Worm (Caenorhabditis elegans): ENCODE results near the gene F34D10.8.
A peak's percentile ranks its signal among the peaks of the same experiment; 100 is the strongest.

DNA sequence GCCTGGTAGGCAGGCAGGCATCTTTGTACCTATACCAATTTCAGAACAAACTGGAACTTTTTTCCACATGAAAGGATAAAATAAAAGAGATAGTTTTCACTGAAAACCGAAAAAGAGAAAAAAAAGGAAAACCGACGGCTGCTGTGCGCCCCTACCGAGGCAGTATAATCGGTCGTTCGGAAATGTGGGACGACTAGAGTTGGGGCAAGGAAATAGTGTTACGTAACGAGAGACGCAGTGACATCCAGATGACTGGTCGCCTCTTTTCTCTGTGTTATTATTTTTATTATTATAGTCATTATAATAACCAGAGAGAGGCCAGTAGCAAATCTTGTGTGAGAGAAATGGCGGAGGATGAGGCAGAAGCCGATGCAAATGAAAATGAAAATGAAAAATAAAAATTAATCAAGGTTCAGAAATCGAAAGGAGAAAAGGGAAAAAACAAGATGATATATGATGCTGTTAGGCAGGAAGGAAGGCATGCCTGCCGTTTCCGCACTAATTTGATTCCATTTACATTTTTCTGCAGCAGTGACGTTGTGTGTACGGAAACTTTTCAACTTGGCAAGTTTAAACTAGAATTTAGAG is 49.1 kb upstream of the F34D10.8 start:
- peak; percentile 24 for TF ChIP-seq dsc-1 (tag; optimal IDR thresholded peaks at IDR 0.05)
- no peak for TF ChIP-seq nhr-71 (tag; optimal IDR thresholded peaks at IDR 0.05)
- TF ChIP-seq elt-3 (tag; optimal IDR thresholded peaks at IDR 0.05) = no peak
- TF ChIP-seq sox-4 (tag; optimal IDR thresholded peaks at IDR 0.05) = no peak
- no peak for TF ChIP-seq nhr-77 (tag; optimal IDR thresholded peaks at IDR 0.05)
- TF ChIP-seq lir-3 (tag; optimal IDR thresholded peaks at IDR 0.05; ENCODE audit: poor library complexity) = no peak
- TF ChIP-seq aly-2 (tag; optimal IDR thresholded peaks at IDR 0.05) = no peak
- TF ChIP-seq lin-15B (tag; optimal IDR thresholded peaks at IDR 0.05) = no peak
- no peak for TF ChIP-seq ama-1 (optimal IDR thresholded peaks at IDR 0.05)
